Worm (Caenorhabditis elegans) whole organism, young adult: ENCODE data around the gene C05B5.17.

Experiments used
- F52B5.7 ChIP-seq: sonication (generic microtip); optimal IDR thresholded peaks from 2 replicates; lab custom pipeline; 2016; ENCODE audit warnings: mild to moderate bottlenecking, missing genetic modification characterization, missing compliant biosample characterization
- F57C9.4 ChIP-seq: sonication (generic microtip); optimal IDR thresholded peaks from 2 replicates; lab custom pipeline; 2017; ENCODE audit warnings: mild to moderate bottlenecking, missing genetic modification characterization, missing compliant biosample characterization
- Y79H2A.3 ChIP-seq: fragments of 200-800 bp; sonication (Bioruptor generic); conservative IDR thresholded peaks from 2 replicates; pipeline ENCODE4 v1.3.6; 2022; ENCODE audit warnings: missing genetic modification reagents, missing genetic modification characterization, missing compliant biosample characterization
- ZK185.1 ChIP-seq: sonication (generic microtip); optimal IDR thresholded peaks from 2 replicates; lab custom pipeline; 2016; ENCODE audit warnings: mild to moderate bottlenecking, missing genetic modification characterization, missing compliant biosample characterization; ENCODE audit not compliant: poor library complexity, severe bottlenecking
- chd-7 ChIP-seq: sonication (generic microtip); optimal IDR thresholded peaks from 2 replicates; lab custom pipeline; 2016; ENCODE audit warnings: mild to moderate bottlenecking, missing genetic modification characterization, moderate library complexity, missing compliant biosample characterization
- efl-1 ChIP-seq: fragments of 150-350 bp; optimal IDR thresholded peaks from 2 replicates; lab custom pipeline; 2014; ENCODE audit warnings: missing biosample characterization, missing genetic modification reagents, missing genetic modification characterization
- lsl-1 ChIP-seq: fragments of 200-800 bp; sonication (Bioruptor generic); optimal IDR thresholded peaks from 2 replicates; lab custom pipeline; 2018; ENCODE audit warnings: mild to moderate bottlenecking, missing genetic modification characterization, moderate library complexity, missing compliant biosample characterization
- madf-3 ChIP-seq: fragments of 200-800 bp; sonication (Bioruptor generic); IDR thresholded peaks from 2 replicates; pipeline ENCODE4 v1.3.6; 2022; ENCODE audit warnings: missing genetic modification reagents, missing genetic modification characterization, missing compliant biosample characterization
- nfya-1 ChIP-seq: sonication (generic microtip); optimal IDR thresholded peaks from 2 replicates; lab custom pipeline; 2017; ENCODE audit warnings: antibody characterized with exemption, missing compliant biosample characterization, missing genetic modification characterization, borderline replicate concordance; ENCODE audit not compliant: insufficient read depth
- nfyb-1 ChIP-seq: fragments of 200-800 bp; sonication (Bioruptor generic); IDR thresholded peaks from 2 replicates; pipeline ENCODE4 v1.3.6; 2022; ENCODE audit warnings: missing genetic modification reagents, missing genetic modification characterization, missing compliant biosample characterization
- unc-62 ChIP-seq: fragments of 150-350 bp; optimal IDR thresholded peaks from 2 replicates; lab custom pipeline; 2014; ENCODE audit warnings: missing biosample characterization, missing genetic modification reagents, missing genetic modification characterization
- ztf-3 ChIP-seq: fragments of 200-800 bp; sonication (Bioruptor generic); optimal IDR thresholded peaks from 2 replicates; lab custom pipeline; 2018; ENCODE audit warnings: mild to moderate bottlenecking, missing genetic modification characterization, missing compliant biosample characterization

DNA sequence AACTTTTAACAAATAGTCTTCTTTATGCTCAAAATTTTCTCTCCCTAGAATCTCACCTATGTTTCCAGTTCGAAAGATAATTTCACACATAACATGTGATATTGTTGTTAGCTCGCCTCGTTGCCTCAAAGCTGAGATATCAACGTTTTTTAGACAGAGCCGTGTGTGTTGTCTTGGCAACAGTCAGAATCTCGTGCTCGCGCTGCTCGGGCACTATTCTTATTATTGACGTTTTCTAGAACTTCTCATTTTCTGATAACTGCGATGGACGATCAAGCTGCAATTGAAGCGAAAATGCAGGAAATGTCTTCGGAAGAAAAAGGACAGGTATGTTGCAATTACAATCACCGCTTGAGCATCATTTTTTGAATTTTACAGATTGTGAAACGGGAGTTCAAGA, 36.6 kb upstream of the C05B5.17 start, which contains the start of gene xbx-3:
- no peak for TF ChIP-seq F57C9.4
- TF ChIP-seq ZK185.1 = no peak
- TF ChIP-seq Y79H2A.3 (GFP tag; lab: Robert Waterston, UW) = no peak
- TF ChIP-seq ztf-3 (GFP tag; lab: Kevin White, UChicago) = no peak
- no peak for TF ChIP-seq efl-1 (GFP tag; lab: Kevin White, UChicago)
- no peak for TF ChIP-seq unc-62 (GFP tag; lab: Kevin White, UChicago)
- no peak for TF ChIP-seq F52B5.7
- TF ChIP-seq nfyb-1 (GFP tag; lab: Robert Waterston, UW) = no peak
- TF ChIP-seq lsl-1 (GFP tag; lab: Kevin White, UChicago) = no peak
- no peak for TF ChIP-seq nfya-1
- no peak for TF ChIP-seq chd-7 (tag; lab: Kevin White, UChicago)
- no peak for TF ChIP-seq madf-3
